Worm (Caenorhabditis elegans): ENCODE measurements around the gene srbc-67.

srbc-67 gene

ce11 chrV:3581643-3582042 is 40.6 kb upstream of the srbc-67 start:
- TF ChIP-seq set-16 (GFP tag; IDR thresholded peaks at IDR 0.05) (peak; percentile 80), unc-62 (GFP tag; optimal IDR thresholded peaks at IDR 0.05 in 1 of 2) (peak in 1 of 2 experiments; percentile 75), unc-62 (tag; optimal IDR thresholded peaks at IDR 0.05) (no peak), lin-29 (GFP tag; IDR thresholded peaks at IDR 0.05) (no peak), nhr-28 (tag; optimal IDR thresholded peaks at IDR 0.05) (no peak)

- TF ChIP-seq lin-29 (GFP tag; IDR thresholded peaks at IDR 0.05) (no peak), nhr-28 (tag; optimal IDR thresholded peaks at IDR 0.05) (peak; percentile 20), hif-1 (tag; optimal IDR thresholded peaks at IDR 0.05) (no peak), dve-1 (tag; optimal IDR thresholded peaks at IDR 0.05; ENCODE audit: insufficient read depth) (peak; percentile 35), daf-16 (GFP tag; optimal IDR thresholded peaks at IDR 0.05) (peak in 1 of 2 experiments; percentile 20), daf-16 (tag; optimal IDR thresholded peaks at IDR 0.05) (peak; percentile 88), nhr-102 (tag; optimal IDR thresholded peaks at IDR 0.05) (no peak), hlh-11 (tag; optimal IDR thresholded peaks at IDR 0.05) (peak; percentile 9), nhr-76 (tag; optimal IDR thresholded peaks at IDR 0.05) (no peak), R02D3.7 (tag; optimal IDR thresholded peaks at IDR 0.05) (no peak), aha-1 (tag) (peak; percentile 92), vab-7 (GFP tag; IDR thresholded peaks at IDR 0.05) (no peak), mdl-1 (tag; optimal IDR thresholded peaks at IDR 0.05) (peak in 1 of 2 experiments; percentile 4), D1046.2 (GFP tag; IDR thresholded peaks at IDR 0.05) (no peak), hlh-30 (tag; optimal IDR thresholded peaks at IDR 0.05; ENCODE audit: insufficient read depth) (peak; percentile 36), unc-39 (tag; optimal IDR thresholded peaks at IDR 0.05) (no peak), pha-4 (GFP tag; IDR thresholded peaks at IDR 0.05) (no peak), pha-4 (tag; optimal IDR thresholded peaks at IDR 0.05) (no peak), aly-2 (tag; optimal IDR thresholded peaks at IDR 0.05) (no peak), ztf-7 (tag; optimal IDR thresholded peaks at IDR 0.05) (no peak)
Observed at ce11 chrV:3581034-3581433, 40.0 kb upstream of the srbc-67 start.

- no peak for TF ChIP-seq tag-97 (GFP tag; IDR thresholded peaks at IDR 0.05)
- no peak for TF ChIP-seq mxl-3 (GFP tag; optimal IDR thresholded peaks at IDR 0.05)
- no peak for TF ChIP-seq hmg-1.1 (GFP tag; IDR thresholded peaks at IDR 0.05)
- no peak for TF ChIP-seq zag-1 (tag; optimal IDR thresholded peaks at IDR 0.05)
- TF ChIP-seq Y75B8A.6 (GFP tag; IDR thresholded peaks at IDR 0.05) = no peak
- no peak for TF ChIP-seq daf-16 (GFP tag; optimal IDR thresholded peaks at IDR 0.05)
- peak; percentile 97 for TF ChIP-seq daf-16 (tag; optimal IDR thresholded peaks at IDR 0.05)
- TF ChIP-seq spr-1 (tag; optimal IDR thresholded peaks at IDR 0.05) = no peak
- TF ChIP-seq nhr-6 (tag; optimal IDR thresholded peaks at IDR 0.05) = no peak
- TF ChIP-seq jun-1 (tag; optimal IDR thresholded peaks at IDR 0.05) = no peak
- no peak for TF ChIP-seq snpc-4 (tag; optimal IDR thresholded peaks at IDR 0.05)
- TF ChIP-seq nhr-28 (tag; optimal IDR thresholded peaks at IDR 0.05) = peak; percentile 51
- TF ChIP-seq pha-4 (GFP tag; IDR thresholded peaks at IDR 0.05) = no peak
- no peak for TF ChIP-seq pha-4 (tag; optimal IDR thresholded peaks at IDR 0.05)
- no peak for TF ChIP-seq F44E2.7 (GFP tag; IDR thresholded peaks at IDR 0.05)
- TF ChIP-seq F37D6.2 (tag; optimal IDR thresholded peaks at IDR 0.05) = no peak
- peak; percentile 16 for TF ChIP-seq hlh-11 (tag; optimal IDR thresholded peaks at IDR 0.05)
- TF ChIP-seq skn-1 (tag; optimal IDR thresholded peaks at IDR 0.05) = no peak
- no peak for TF ChIP-seq daf-8 (GFP tag; IDR thresholded peaks at IDR 0.05)
- TF ChIP-seq vab-7 (GFP tag; IDR thresholded peaks at IDR 0.05) = no peak
- no peak for TF ChIP-seq nhr-111 (GFP tag; optimal IDR thresholded peaks at IDR 0.05)
- no peak for TF ChIP-seq ces-1 (GFP tag; optimal IDR thresholded peaks at IDR 0.05)
- TF ChIP-seq php-3 (GFP tag; IDR thresholded peaks at IDR 0.05) = 0 out of 2 replicates have a peak, but pooled peaks have one; percentile 45
- no peak for TF ChIP-seq Y48G9A.11 (GFP tag; IDR thresholded peaks at IDR 0.05)
- no peak for TF ChIP-seq nhr-102 (tag; optimal IDR thresholded peaks at IDR 0.05)
- TF ChIP-seq dmd-6 (GFP tag; IDR thresholded peaks at IDR 0.05) = peak; percentile 30; the same call in 1 of the 2 replicates
- peak; percentile 50 for TF ChIP-seq pqm-1 (tag; optimal IDR thresholded peaks at IDR 0.05)
- TF ChIP-seq T26A8.4 (GFP tag; IDR thresholded peaks at IDR 0.05) = no peak
- no peak for TF ChIP-seq spr-3 (GFP tag; optimal IDR thresholded peaks at IDR 0.05)
- TF ChIP-seq ceh-44 (GFP tag; IDR thresholded peaks at IDR 0.05) = no peak
- TF ChIP-seq hlh-30 (tag; optimal IDR thresholded peaks at IDR 0.05; ENCODE audit: insufficient read depth) = no peak
Observed at ce11 chrV:3580385-3580784, 39.4 kb upstream of the srbc-67 start.
